Worm (Caenorhabditis elegans) whole organism, young adult: ENCODE data around the gene F10E9.5.

Source experiments
- B0261.1 ChIP-seq: sonication (generic microtip); optimal IDR thresholded peaks from 2 replicates; lab custom pipeline; 2016; ENCODE audit warnings: mild to moderate bottlenecking, missing genetic modification characterization, moderate library complexity, missing compliant biosample characterization
- C17E4.6 ChIP-seq: fragments of 200-800 bp; sonication (Bioruptor generic); IDR thresholded peaks from 2 replicates; pipeline ENCODE4 v1.3.6; 2022; ENCODE audit warnings: missing genetic modification reagents, missing genetic modification characterization, missing compliant biosample characterization
- F39B2.1 ChIP-seq: fragments of 200-800 bp; sonication (Bioruptor generic); IDR thresholded peaks from 2 replicates; pipeline ENCODE4 v1.3.6; 2022; ENCODE audit warnings: missing genetic modification reagents, missing genetic modification characterization, missing compliant biosample characterization
- F55B11.4 ChIP-seq: sonication (generic microtip); optimal IDR thresholded peaks from 2 replicates; lab custom pipeline; 2016; ENCODE audit warnings: missing compliant biosample characterization, missing genetic modification characterization, borderline replicate concordance; ENCODE audit not compliant: insufficient read depth
- F57A8.1 ChIP-seq: fragments of 200-800 bp; sonication (Bioruptor generic); optimal IDR thresholded peaks from 2 replicates; lab custom pipeline; 2018; ENCODE audit warnings: mild to moderate bottlenecking, missing genetic modification characterization, moderate library complexity, missing compliant biosample characterization
- K11D2.4 ChIP-seq: fragments of 200-800 bp; sonication (Bioruptor generic); IDR thresholded peaks from 2 replicates; pipeline ENCODE4 v1.3.6; 2022; ENCODE audit warnings: missing genetic modification reagents, missing genetic modification characterization, missing compliant biosample characterization
- T26A5.8 ChIP-seq: sonication (generic microtip); optimal IDR thresholded peaks from 2 replicates; lab custom pipeline; 2016; ENCODE audit warnings: missing genetic modification characterization, missing compliant biosample characterization
- Y53F4B.3 ChIP-seq: fragments of 200-800 bp; sonication (Bioruptor generic); IDR thresholded peaks from 2 replicates; pipeline ENCODE4 v1.3.6; 2022; ENCODE audit warnings: missing genetic modification reagents, missing genetic modification characterization, missing compliant biosample characterization
- Y56A3A.18 ChIP-seq: fragments of 200-800 bp; sonication (Bioruptor generic); IDR thresholded peaks from 2 replicates; pipeline ENCODE4 v1.3.6; 2022; ENCODE audit warnings: missing genetic modification reagents, missing genetic modification characterization, missing compliant biosample characterization
- aptf-2 ChIP-seq: fragments of 200-800 bp; sonication (Bioruptor generic); conservative IDR thresholded peaks from 2 replicates; pipeline ENCODE4 v1.3.6; 2022; ENCODE audit warnings: missing genetic modification reagents, missing genetic modification characterization, missing compliant biosample characterization
- aptf-3 ChIP-seq: fragments of 200-800 bp; sonication (Bioruptor generic); IDR thresholded peaks from 2 replicates; pipeline ENCODE4 v1.3.6; 2022; ENCODE audit warnings: missing genetic modification characterization, missing compliant biosample characterization
- attf-5 ChIP-seq: fragments of 200-800 bp; sonication (Bioruptor generic); optimal IDR thresholded peaks from 2 replicates; lab custom pipeline; 2018; ENCODE audit warnings: mild to moderate bottlenecking, missing genetic modification characterization, missing compliant biosample characterization
- cebp-2 ChIP-seq: fragments of 200-800 bp; sonication (Bioruptor generic); IDR thresholded peaks from 2 replicates; pipeline ENCODE4 v1.3.6; 2022; ENCODE audit warnings: missing genetic modification characterization, missing compliant biosample characterization
- ceh-91 ChIP-seq: fragments of 200-800 bp; sonication (Bioruptor generic); IDR thresholded peaks from 2 replicates; pipeline ENCODE4 v1.3.6; 2022; ENCODE audit warnings: missing genetic modification reagents, missing genetic modification characterization, missing compliant biosample characterization
- egrh-3 ChIP-seq: fragments of 200-800 bp; sonication (Bioruptor generic); IDR thresholded peaks from 2 replicates; pipeline ENCODE4 v1.3.6; 2022; ENCODE audit warnings: missing genetic modification reagents, missing genetic modification characterization, missing compliant biosample characterization
- ets-4 ChIP-seq: fragments of 200-800 bp; sonication (Bioruptor generic); optimal IDR thresholded peaks from 2 replicates; lab custom pipeline; 2018; ENCODE audit warnings: mild to moderate bottlenecking, missing genetic modification characterization, missing compliant biosample characterization
- fkh-3 ChIP-seq: sonication (generic microtip); optimal IDR thresholded peaks from 2 replicates; lab custom pipeline; 2016; ENCODE audit warnings: mild to moderate bottlenecking, missing genetic modification characterization, missing compliant biosample characterization
- gei-17 ChIP-seq: fragments of 200-800 bp; sonication (Bioruptor generic); optimal IDR thresholded peaks from 2 replicates; lab custom pipeline; 2018; ENCODE audit warnings: mild to moderate bottlenecking, missing genetic modification characterization, missing compliant biosample characterization
- hlh-12 ChIP-seq: sonication (generic microtip); optimal IDR thresholded peaks from 2 replicates; lab custom pipeline; 2016; ENCODE audit warnings: missing genetic modification characterization, missing compliant biosample characterization
- hmg-1.2 ChIP-seq: fragments of 200-800 bp; sonication (Bioruptor generic); IDR thresholded peaks from 2 replicates; pipeline ENCODE4 v1.3.6; 2022; ENCODE audit warnings: missing genetic modification reagents, missing genetic modification characterization, missing compliant biosample characterization
- hmg-20 ChIP-seq: fragments of 200-800 bp; sonication (Bioruptor generic); IDR thresholded peaks from 2 replicates; pipeline ENCODE4 v1.3.6; 2022; ENCODE audit warnings: missing genetic modification reagents, missing genetic modification characterization, missing compliant biosample characterization
- hrde-1 ChIP-seq: sonication (generic microtip); optimal IDR thresholded peaks from 2 replicates; lab custom pipeline; 2016; ENCODE audit warnings: missing genetic modification characterization, mild to moderate bottlenecking, missing compliant biosample characterization, moderate library complexity, missing genotype, missing genetic modification reagents, borderline replicate concordance
- hsf-1 ChIP-seq: fragments of 200-800 bp; sonication (Bioruptor generic); IDR thresholded peaks from 2 replicates; pipeline ENCODE4 v1.3.6; 2022; ENCODE audit warnings: missing genetic modification reagents, missing genetic modification characterization, missing compliant biosample characterization
- lin-26 ChIP-seq: fragments of 200-800 bp; sonication (Bioruptor generic); IDR thresholded peaks from 2 replicates; pipeline ENCODE4 v1.3.6; 2022; ENCODE audit warnings: missing genetic modification reagents, missing genetic modification characterization, missing compliant biosample characterization
- lin-40 ChIP-seq: sonication (generic microtip); optimal IDR thresholded peaks from 2 replicates; lab custom pipeline; 2016; ENCODE audit warnings: missing genetic modification characterization, mild to moderate bottlenecking, missing compliant biosample characterization, missing genotype, missing genetic modification reagents
- lir-1 ChIP-seq: fragments of 200-800 bp; sonication (Bioruptor generic); conservative IDR thresholded peaks from 2 replicates; pipeline ENCODE4 v1.3.6; 2022; ENCODE audit warnings: missing genetic modification reagents, missing genetic modification characterization, missing compliant biosample characterization
- lsl-1 ChIP-seq: fragments of 200-800 bp; sonication (Bioruptor generic); optimal IDR thresholded peaks from 2 replicates; lab custom pipeline; 2018; ENCODE audit warnings: mild to moderate bottlenecking, missing genetic modification characterization, moderate library complexity, missing compliant biosample characterization
- lsy-27 ChIP-seq: sonication (generic microtip); optimal IDR thresholded peaks from 2 replicates; lab custom pipeline; 2017; ENCODE audit warnings: missing genetic modification characterization, mild to moderate bottlenecking, missing compliant biosample characterization, antibody characterized with exemption, missing genotype, borderline replicate concordance; ENCODE audit not compliant: insufficient read depth
- madf-3 ChIP-seq: fragments of 200-800 bp; sonication (Bioruptor generic); IDR thresholded peaks from 2 replicates; pipeline ENCODE4 v1.3.6; 2022; ENCODE audit warnings: missing genetic modification reagents, missing genetic modification characterization, missing compliant biosample characterization
- mcd-1 ChIP-seq: fragments of 200-800 bp; sonication (Bioruptor generic); IDR thresholded peaks from 2 replicates; pipeline ENCODE4 v1.3.6; 2022; ENCODE audit warnings: missing genetic modification reagents, missing genetic modification characterization, missing compliant biosample characterization
- mes-4 ChIP-seq: sonication (generic microtip); optimal IDR thresholded peaks from 2 replicates; lab custom pipeline; 2016; ENCODE audit warnings: missing genotype, missing genetic modification characterization, missing compliant biosample characterization
- nfya-2 ChIP-seq: fragments of 200-800 bp; sonication (Bioruptor generic); IDR thresholded peaks from 2 replicates; pipeline ENCODE4 v1.3.6; 2022; ENCODE audit warnings: missing genetic modification reagents, missing genetic modification characterization, missing compliant biosample characterization
- nhr-80 ChIP-seq: sonication (generic microtip); optimal IDR thresholded peaks from 2 replicates; lab custom pipeline; 2016; ENCODE audit warnings: missing genetic modification characterization, missing compliant biosample characterization
- pha-4 ChIP-seq: fragments of 150-350 bp; sonication (generic microtip); optimal IDR thresholded peaks from 2 replicates; lab custom pipeline; 2014; ENCODE audit warnings: missing biosample characterization, missing genetic modification reagents, missing genetic modification characterization
- sdz-38 ChIP-seq: sonication (generic microtip); optimal IDR thresholded peaks from 2 replicates; lab custom pipeline; 2016; ENCODE audit warnings: missing genotype, missing genetic modification characterization, missing compliant biosample characterization
- snpc-1.1 ChIP-seq: sonication (generic microtip); optimal IDR thresholded peaks from 2 replicates; lab custom pipeline; 2017; ENCODE audit warnings: missing genetic modification characterization, mild to moderate bottlenecking, missing compliant biosample characterization, antibody characterized with exemption, moderate library complexity, missing genotype, missing genetic modification reagents; ENCODE audit not compliant: insufficient read depth
- snpc-1.3 ChIP-seq: sonication (generic microtip); optimal IDR thresholded peaks from 2 replicates; lab custom pipeline; 2017; ENCODE audit warnings: missing genetic modification characterization, mild to moderate bottlenecking, missing compliant biosample characterization, antibody characterized with exemption, moderate library complexity, missing genotype, missing genetic modification reagents; ENCODE audit not compliant: insufficient read depth
- somi-1 ChIP-seq: fragments of 200-800 bp; sonication (Bioruptor generic); optimal IDR thresholded peaks from 2 replicates; lab custom pipeline; 2018; ENCODE audit warnings: mild to moderate bottlenecking, missing genetic modification characterization, missing compliant biosample characterization
- tbp1 ChIP-seq: fragments of 200-800 bp; sonication (Bioruptor generic); optimal IDR thresholded peaks from 2 replicates; lab custom pipeline; 2018; ENCODE audit warnings: mild to moderate bottlenecking, missing genetic modification characterization, missing compliant biosample characterization
- tbx-9 ChIP-seq: sonication (generic microtip); optimal IDR thresholded peaks from 2 replicates; lab custom pipeline; 2016; ENCODE audit warnings: borderline replicate concordance, missing genetic modification characterization, inconsistent platforms, missing compliant biosample characterization
- tlf-1 ChIP-seq: fragments of 200-800 bp; sonication (Bioruptor generic); optimal IDR thresholded peaks from 2 replicates; lab custom pipeline; 2018; ENCODE audit warnings: mild to moderate bottlenecking, missing genetic modification characterization, missing compliant biosample characterization
- unc-130 ChIP-seq: sonication (generic microtip); optimal IDR thresholded peaks from 2 replicates; lab custom pipeline; 2016; ENCODE audit warnings: missing genetic modification reagents, missing genetic modification characterization, missing compliant biosample characterization
- zfh-2 ChIP-seq: fragments of 200-800 bp; sonication (Bioruptor generic); conservative IDR thresholded peaks from 2 replicates; pipeline ENCODE4 v1.3.6; 2022; ENCODE audit warnings: missing genetic modification reagents, missing genetic modification characterization, missing compliant biosample characterization
- zim-3 ChIP-seq: sonication (generic microtip); optimal IDR thresholded peaks from 2 replicates; lab custom pipeline; 2017; ENCODE audit warnings: mild to moderate bottlenecking, missing genetic modification characterization, moderate library complexity, missing compliant biosample characterization
- ztf-18 ChIP-seq: sonication (generic microtip); optimal IDR thresholded peaks from 2 replicates; lab custom pipeline; 2016; ENCODE audit warnings: missing genotype, mild to moderate bottlenecking, missing genetic modification characterization, missing compliant biosample characterization
- ztf-28 ChIP-seq: fragments of 200-800 bp; sonication (Bioruptor generic); IDR thresholded peaks from 2 replicates; pipeline ENCODE4 v1.3.6; 2022; ENCODE audit warnings: missing genetic modification reagents, missing genetic modification characterization, missing compliant biosample characterization
- ztf-3 ChIP-seq: fragments of 200-800 bp; sonication (Bioruptor generic); optimal IDR thresholded peaks from 2 replicates; lab custom pipeline; 2018; ENCODE audit warnings: mild to moderate bottlenecking, missing genetic modification characterization, missing compliant biosample characterization
- ztf-6 ChIP-seq: fragments of 200-800 bp; sonication (Bioruptor generic); IDR thresholded peaks from 2 replicates; pipeline ENCODE4 v1.3.6; 2022; ENCODE audit warnings: missing genetic modification reagents, missing genetic modification characterization, missing compliant biosample characterization

Gene F10E9.5

DNA sequence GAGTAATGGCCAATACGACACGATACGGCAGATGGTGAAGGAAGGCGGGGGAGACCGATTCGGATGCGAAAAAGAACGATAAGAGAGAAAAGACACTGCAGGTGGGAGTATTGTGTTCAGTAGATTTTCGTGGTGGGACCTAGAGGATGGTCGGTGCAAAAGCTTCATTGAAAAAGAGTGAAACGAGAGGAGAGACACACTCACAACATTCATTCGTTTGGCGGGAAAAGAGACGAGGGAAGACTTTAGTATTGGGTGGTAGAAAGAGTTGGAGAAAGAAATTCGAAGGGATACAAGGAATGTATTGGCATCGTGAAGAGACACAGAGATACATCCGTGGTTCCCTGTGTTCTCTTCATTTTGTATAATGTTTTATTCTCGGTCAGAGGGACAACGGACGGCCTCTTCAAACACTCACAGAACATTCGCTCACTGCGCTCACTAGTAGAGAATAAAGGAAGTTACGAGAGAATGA lies 49.1 kb downstream of the F10E9.5 start (continued):
- TF ChIP-seq B0261.1 (tag; lab: Kevin White, UChicago) = no peak
- TF ChIP-seq tbx-9 (tag; lab: Kevin White, UChicago) = no peak
- TF ChIP-seq snpc-1.1 = no peak
- no peak for TF ChIP-seq ceh-91 (GFP tag; lab: Robert Waterston, UW)
- TF ChIP-seq F55B11.4 (tag; lab: Kevin White, UChicago) = no peak
- no peak for TF ChIP-seq Y53F4B.3 (GFP tag; lab: Robert Waterston, UW)
- TF ChIP-seq mes-4 (tag; lab: Kevin White, UChicago) = no peak
- TF ChIP-seq zfh-2 (GFP tag; lab: Robert Waterston, UW) = peak; percentile 43; the same call in 1 of the 2 replicates
- TF ChIP-seq cebp-2 (GFP tag; lab: Robert Waterston, UW) = no peak
- TF ChIP-seq ztf-18 (tag; lab: Kevin White, UChicago) = peak; percentile 20
- no peak for TF ChIP-seq ztf-6 (GFP tag; lab: Robert Waterston, UW)
- TF ChIP-seq F39B2.1 (GFP tag; lab: Robert Waterston, UW) = no peak
- 0 out of 2 replicates have a peak, but pooled peaks have one; percentile 16 for TF ChIP-seq egrh-3 (GFP tag; lab: Robert Waterston, UW)
- no peak for TF ChIP-seq pha-4
- no peak for TF ChIP-seq C17E4.6 (GFP tag; lab: Robert Waterston, UW)
- TF ChIP-seq lin-40 = peak; percentile 57
- no peak for TF ChIP-seq tbp1
- no peak for TF ChIP-seq ztf-3 (GFP tag; lab: Kevin White, UChicago)
- TF ChIP-seq ets-4 = no peak
- peak; percentile 39 for TF ChIP-seq somi-1 (GFP tag; lab: Kevin White, UChicago)
- no peak for TF ChIP-seq K11D2.4 (GFP tag; lab: Robert Waterston, UW)
- TF ChIP-seq aptf-3 = no peak
- no peak for TF ChIP-seq aptf-2
- peak; percentile 47; the same call in 1 of the 2 replicates for TF ChIP-seq mcd-1
- no peak for TF ChIP-seq lsy-27 (tag; lab: Kevin White, UChicago)
- TF ChIP-seq gei-17 = peak; percentile 8
- TF ChIP-seq T26A5.8 (tag; lab: Kevin White, UChicago) = no peak
- peak; percentile 80; the same call in 1 of the 2 replicates for TF ChIP-seq hmg-1.2
- no peak for TF ChIP-seq Y56A3A.18 (GFP tag; lab: Robert Waterston, UW)
- peak; percentile 2 for TF ChIP-seq tlf-1 (GFP tag; lab: Kevin White, UChicago)
- no peak for TF ChIP-seq hrde-1 (tag; lab: Kevin White, UChicago)
- TF ChIP-seq lir-1 (GFP tag; lab: Robert Waterston, UW) = no peak
- TF ChIP-seq zim-3 (tag; lab: Kevin White, UChicago) = no peak
- TF ChIP-seq hlh-12 (tag; lab: Kevin White, UChicago) = no peak
- TF ChIP-seq hmg-20 (GFP tag; lab: Robert Waterston, UW) = no peak
- TF ChIP-seq lin-26 (GFP tag; lab: Robert Waterston, UW) = no peak
- TF ChIP-seq sdz-38 (tag; lab: Kevin White, UChicago) = no peak
- no peak for TF ChIP-seq lsl-1
- no peak for TF ChIP-seq fkh-3 (tag; lab: Kevin White, UChicago)
- no peak for TF ChIP-seq unc-130
- TF ChIP-seq snpc-1.3 (tag; lab: Kevin White, UChicago) = peak; percentile 12
- no peak for TF ChIP-seq madf-3 (GFP tag; lab: Robert Waterston, UW)
- no peak for TF ChIP-seq F57A8.1 (GFP tag; lab: Kevin White, UChicago)
- no peak for TF ChIP-seq nfya-2 (GFP tag; lab: Robert Waterston, UW)
- TF ChIP-seq nhr-80 = peak; percentile 78
- peak; percentile 79 for TF ChIP-seq attf-5
- no peak; the same call in 1 of the 2 replicates for TF ChIP-seq hsf-1
- TF ChIP-seq ztf-28 (GFP tag; lab: Robert Waterston, UW) = no peak
